Worm (Caenorhabditis elegans) whole organism, midembryonic: Measurements from ENCODE around the gene C01B10.6.
"Not testable (repeated sequence)": the region's sequence is repeated elsewhere in the genome, so short reads cannot be mapped to it uniquely, and the experiment has no call there.

Experiments
- T22C8.4 ChIP-seq: fragments of 200-800 bp; sonication (Bioruptor generic); IDR thresholded peaks from 2 replicates; pipeline ENCODE4 v1.3.6; 2022; ENCODE audit warnings: missing genetic modification characterization, missing compliant biosample characterization
- cog-1 ChIP-seq: sonication (generic microtip); optimal IDR thresholded peaks from 2 replicates; lab custom pipeline; 2016; ENCODE audit warnings: missing genetic modification characterization, missing compliant biosample characterization
- flt-1 ChIP-seq: fragments of 200-800 bp; sonication (Bioruptor generic); IDR thresholded peaks from 2 replicates; pipeline ENCODE4 v1.3.6; 2022; ENCODE audit warnings: missing genetic modification characterization, missing compliant biosample characterization
- klf-2 ChIP-seq: fragments of 200-800 bp; sonication (Bioruptor generic); conservative IDR thresholded peaks from 2 replicates; pipeline ENCODE4 v1.3.6; 2022; ENCODE audit warnings: missing genetic modification reagents, missing genetic modification characterization, missing compliant biosample characterization
- med-1 ChIP-seq: sonication (generic microtip); optimal IDR thresholded peaks from 2 replicates; lab custom pipeline; 2017; ENCODE audit warnings: missing genetic modification characterization, mild to moderate bottlenecking, missing compliant biosample characterization, antibody characterized with exemption, missing genetic modification reagents; ENCODE audit not compliant: insufficient read depth
- ref-1 ChIP-seq: fragments of 200-800 bp; sonication (Bioruptor generic); conservative IDR thresholded peaks from 2 replicates; pipeline ENCODE4 v1.3.6; 2022; ENCODE audit warnings: missing genetic modification reagents, missing genetic modification characterization, missing compliant biosample characterization
- tab-1 ChIP-seq: fragments of 200-800 bp; sonication (Bioruptor generic); IDR thresholded peaks from 2 replicates; pipeline ENCODE4 v1.3.6; 2022; ENCODE audit warnings: missing genetic modification characterization, missing compliant biosample characterization
- ztf-23 ChIP-seq: fragments of 200-800 bp; sonication (Bioruptor generic); IDR thresholded peaks from 2 replicates; pipeline ENCODE4 v1.3.6; 2022; ENCODE audit warnings: missing genetic modification reagents, missing genetic modification characterization, missing compliant biosample characterization
- ztf-29 ChIP-seq: fragments of 200-800 bp; sonication (Bioruptor generic); IDR thresholded peaks from 2 replicates; pipeline ENCODE4 v1.3.6; 2022; ENCODE audit warnings: missing genetic modification reagents, missing genetic modification characterization, missing compliant biosample characterization

The C01B10.6 gene

ce11 chrIV:6639880-6640279 lies at the start of gene C01B10.6:
Gene C01B10.6 (plus strand): TSS chrIV:6640180.
- TF ChIP-seq flt-1 (GFP tag; lab: Robert Waterston, UW) = no peak

ce11 chrIV:6591010-6591746 lies 48.8 kb upstream of the C01B10.6 start, which contains the start of the genes nspb-1 and nspb-2:
Gene nspb-1 (minus strand): TSS chrIV:6591110.
Gene nspb-2 (plus strand): TSS chrIV:6591696.
- TF ChIP-seq med-1 (GFP tag; lab: Kevin White, UChicago); ztf-29 (GFP tag; lab: Robert Waterston, UW); cog-1 (tag; lab: Kevin White, UChicago): not testable (repeated sequence)

ce11 chrIV:6594871-6595270 lies 45.1 kb upstream of the C01B10.6 start, which contains the start of gene nspb-3:
Gene nspb-3 (minus strand): TSS chrIV:6594971.
- not testable (repeated sequence) for TF ChIP-seq ztf-23, ztf-29, T22C8.4 (GFP tag; lab: Robert Waterston, UW)

ce11 chrIV:6595912-6596311 lies 44.1 kb upstream of the C01B10.6 start, which contains the start of gene F38A5.22:
Gene F38A5.22 (minus strand): TSS chrIV:6595940.
- TF ChIP-seq flt-1 (GFP tag; lab: Robert Waterston, UW) = no peak

- TF ChIP-seq flt-1 (GFP tag; lab: Robert Waterston, UW) = no peak
- no peak for TF ChIP-seq tab-1
- no peak for TF ChIP-seq ztf-29 (GFP tag; lab: Robert Waterston, UW)
- no peak for TF ChIP-seq cog-1 (tag; lab: Kevin White, UChicago)
- TF ChIP-seq T22C8.4 (GFP tag; lab: Robert Waterston, UW) = no peak
- no peak for TF ChIP-seq med-1 (GFP tag; lab: Kevin White, UChicago)
- TF ChIP-seq klf-2 (GFP tag; lab: Robert Waterston, UW) = no peak
Measured at ce11 chrIV:6597298-6597697, 42.7 kb upstream of the C01B10.6 start, which contains the start of gene F38A5.6. Gene F38A5.6 (minus strand): TSS chrIV:6597398.

ce11 chrIV:6597918-6598317 lies 42.1 kb upstream of the C01B10.6 start, which contains the start of gene nspb-4:
Gene nspb-4 (plus strand): TSS chrIV:6598218.
- not testable (repeated sequence) for TF ChIP-seq tab-1; cog-1 (tag; lab: Kevin White, UChicago); ref-1 (GFP tag; lab: Robert Waterston, UW)

ce11 chrIV:6598740-6599139 lies 41.2 kb upstream of the C01B10.6 start, which contains the start of gene nspb-5:
Gene nspb-5 (plus strand): TSS chrIV:6599040.
- TF ChIP-seq ref-1, klf-2, ztf-29 (GFP tag; lab: Robert Waterston, UW): not testable (repeated sequence)

- TF ChIP-seq ztf-29 (GFP tag; lab: Robert Waterston, UW) = no peak
- no peak for TF ChIP-seq med-1 (GFP tag; lab: Kevin White, UChicago)
- no peak for TF ChIP-seq tab-1
Measured at ce11 chrIV:6599447-6599846, 40.5 kb upstream of the C01B10.6 start, which contains the start of gene F38A5.8. Gene F38A5.8 (plus strand): TSS chrIV:6599747.

ce11 chrIV:6601213-6601724 lies 38.7 kb upstream of the C01B10.6 start, which contains the start of gene sup-36:
Gene sup-36 (plus strand): TSS chrIV:6601674.
- TF ChIP-seq tab-1 (no peak), T22C8.4 (GFP tag; lab: Robert Waterston, UW) (peak; percentile 49), flt-1 (GFP tag; lab: Robert Waterston, UW) (no peak), ref-1 (GFP tag; lab: Robert Waterston, UW) (no peak), klf-2 (GFP tag; lab: Robert Waterston, UW) (no peak), ztf-29 (GFP tag; lab: Robert Waterston, UW) (no peak), med-1 (GFP tag; lab: Kevin White, UChicago) (no peak), cog-1 (tag; lab: Kevin White, UChicago) (no peak), ztf-23 (GFP tag; lab: Robert Waterston, UW) (no peak)

- TF ChIP-seq cog-1 (tag; lab: Kevin White, UChicago) (no peak), ref-1 (GFP tag; lab: Robert Waterston, UW) (no peak), med-1 (GFP tag; lab: Kevin White, UChicago) (no peak), flt-1 (GFP tag; lab: Robert Waterston, UW) (no peak), ztf-29 (GFP tag; lab: Robert Waterston, UW) (no peak), tab-1 (no peak), ztf-23 (GFP tag; lab: Robert Waterston, UW) (no peak), T22C8.4 (GFP tag; lab: Robert Waterston, UW) (no peak), klf-2 (GFP tag; lab: Robert Waterston, UW) (no peak)
Measured at ce11 chrIV:6602376-6602775, 37.6 kb upstream of the C01B10.6 start, which contains the start of gene F15B10.3. Gene F15B10.3 (plus strand): TSS chrIV:6602676.
